Worm (Caenorhabditis elegans): ENCODE data around the gene K09C4.9.

- TF ChIP-seq die-1 (tag; optimal IDR thresholded peaks at IDR 0.05) (no peak), lin-35 (GFP tag; optimal IDR thresholded peaks at IDR 0.05) (no peak), lin-54 (GFP tag; optimal IDR thresholded peaks at IDR 0.05) (no peak), madf-10 (tag; optimal IDR thresholded peaks at IDR 0.05) (no peak), tbp1 (GFP tag; optimal IDR thresholded peaks at IDR 0.05) (no peak), mel-28 (tag; optimal IDR thresholded peaks at IDR 0.05; ENCODE audit: borderline replicate concordance) (no peak), lin-26 (GFP tag; IDR thresholded peaks at IDR 0.05) (no peak), atf-7 (tag; optimal IDR thresholded peaks at IDR 0.05) (no peak)
These were observed 39.1 kb upstream of the K09C4.9 start for ce11 chrX:3310702-3311101.
